Fruit fly (Drosophila melanogaster) whole organism: ENCODE results near the gene tplus3b.

Source experiments
- CG8478 ChIP-seq: fragments of >200 bp; optimal IDR thresholded peaks from 2 replicates; lab custom pipeline; 2018; ENCODE audit warnings: inconsistent platforms
- Dll ChIP-seq: fragments of >200 bp; optimal IDR thresholded peaks from 2 replicates; lab custom pipeline; 2017
- EcR ChIP-seq, 2 experiments: fragments of >200 bp; optimal IDR thresholded peaks; 2 replicates each; lab custom pipeline; 2017; ENCODE audit warnings: missing biosample characterization in 2 of 2, missing genetic modification characterization in 2 of 2, missing genetic modification reagents in 2 of 2
- pan ChIP-seq: fragments of >200 bp; optimal IDR thresholded peaks from 2 replicates; lab custom pipeline; 2017
- psq ChIP-seq: fragments of >200 bp; optimal IDR thresholded peaks from 2 replicates; lab custom pipeline; 2017
- usp ChIP-seq: fragments of >200 bp; optimal IDR thresholded peaks from 2 replicates; lab custom pipeline; 2017; ENCODE audit warnings: missing biosample characterization, missing genetic modification characterization, mixed read lengths

The tplus3b gene

DNA sequence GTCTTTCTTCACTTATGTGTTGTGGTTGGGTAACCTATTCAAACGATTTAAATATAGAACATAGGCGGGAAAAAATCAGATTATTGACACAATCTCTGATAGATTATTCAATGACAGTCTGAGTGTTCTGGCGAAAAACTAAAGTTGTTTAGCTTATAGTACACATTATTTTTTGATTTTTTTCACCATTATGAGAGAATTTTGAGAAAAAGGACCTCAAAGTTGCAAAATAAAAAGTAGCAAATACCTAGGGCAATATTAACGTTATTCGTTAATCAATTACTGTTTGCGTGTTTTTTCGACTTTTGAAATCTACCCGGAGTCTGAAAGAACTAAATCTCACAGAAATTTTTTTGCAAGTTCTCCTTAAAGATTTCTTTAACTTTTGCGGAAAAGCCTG is 50.0 kb downstream of the tplus3b start, which contains the start of gene CG34173:
TSS of gene CG34173 (minus strand) at position 101 of the 400 bp plus-strand sequence.
- TF ChIP-seq EcR (GFP tag; optimal IDR thresholded peaks at IDR 0.05; lab: Kevin White, UChicago): no peak
- no peak for TF ChIP-seq pan (lab: Kevin White, UChicago)
- no peak for TF ChIP-seq Dll (lab: Kevin White, UChicago)
- TF ChIP-seq usp (GFP tag; lab: Kevin White, UChicago): no peak
- no peak for TF ChIP-seq CG8478 (lab: Kevin White, UChicago)
- no peak for TF ChIP-seq psq (lab: Kevin White, UChicago)
